Fruit fly (Drosophila melanogaster) whole organism, adult: ENCODE measurements around the gene Or71a.

Experiments
- CG11617 ChIP-seq: fragments of 200-800 bp; sonication (Bioruptor generic); optimal IDR thresholded peaks from 2 replicates; lab custom pipeline; 2017; ENCODE audit warnings: mild to moderate bottlenecking, missing biosample characterization, missing genetic modification reagents, missing genetic modification characterization
- CG12768 ChIP-seq: fragments of 200-800 bp; sonication (Bioruptor generic); optimal IDR thresholded peaks from 2 replicates; lab custom pipeline; 2017; ENCODE audit warnings: missing biosample characterization, missing genetic modification characterization, mild to moderate bottlenecking, moderate library complexity, missing genetic modification reagents
- CG14711 ChIP-seq: fragments of 200-800 bp; sonication (Bioruptor generic); optimal IDR thresholded peaks from 2 replicates; lab custom pipeline; 2018; ENCODE audit warnings: missing biosample characterization, mild to moderate bottlenecking, missing genetic modification characterization, moderate library complexity
- CG1620 ChIP-seq: fragments of 200-800 bp; sonication (Bioruptor generic); optimal IDR thresholded peaks from 2 replicates; lab custom pipeline; 2016; ENCODE audit warnings: missing biosample characterization, missing genetic modification characterization
- CG33017 ChIP-seq: fragments of 200-800 bp; sonication (Bioruptor generic); optimal IDR thresholded peaks from 2 replicates; lab custom pipeline; 2018; ENCODE audit warnings: missing biosample characterization, mild to moderate bottlenecking, missing genetic modification characterization, moderate library complexity
- CG5204 ChIP-seq: fragments of 200-800 bp; sonication (Bioruptor generic); optimal IDR thresholded peaks from 2 replicates; lab custom pipeline; 2016; ENCODE audit warnings: missing biosample characterization, missing genetic modification characterization
- CG7045 ChIP-seq: fragments of 200-800 bp; sonication (Bioruptor generic); optimal IDR thresholded peaks from 2 replicates; lab custom pipeline; 2017; ENCODE audit warnings: missing biosample characterization, mild to moderate bottlenecking, missing genetic modification characterization
- CG7101 ChIP-seq: fragments of 200-800 bp; sonication (Bioruptor generic); optimal IDR thresholded peaks from 2 replicates; lab custom pipeline; 2018; ENCODE audit warnings: missing biosample characterization, mild to moderate bottlenecking, missing genetic modification characterization, moderate library complexity
- Clk ChIP-seq: fragments of 200-800 bp; sonication (Bioruptor generic); optimal IDR thresholded peaks from 2 replicates; lab custom pipeline; 2017; ENCODE audit warnings: missing biosample characterization, missing genetic modification characterization
- Crg-1 ChIP-seq: fragments of 200-800 bp; sonication (Bioruptor generic); optimal IDR thresholded peaks from 2 replicates; lab custom pipeline; 2016; ENCODE audit warnings: missing biosample characterization, missing genetic modification characterization
- Hr96 ChIP-seq: fragments of 200-800 bp; sonication (Bioruptor generic); optimal IDR thresholded peaks from 2 replicates; lab custom pipeline; 2016; ENCODE audit warnings: missing biosample characterization, missing genetic modification characterization
- Mnt ChIP-seq: fragments of 200-800 bp; sonication (Bioruptor generic); optimal IDR thresholded peaks from 2 replicates; lab custom pipeline; 2016; ENCODE audit warnings: missing biosample characterization, mild to moderate bottlenecking, missing genetic modification characterization
- bab1 ChIP-seq: fragments of 200-800 bp; sonication (Bioruptor generic); optimal IDR thresholded peaks from 3 replicates; lab custom pipeline; 2019; ENCODE audit warnings: missing biosample characterization, mild to moderate bottlenecking, missing genetic modification characterization, moderate library complexity
- cic ChIP-seq: fragments of 200-800 bp; sonication (Bioruptor generic); optimal IDR thresholded peaks from 2 replicates; lab custom pipeline; 2017; ENCODE audit warnings: missing biosample characterization, mild to moderate bottlenecking, missing genetic modification characterization, moderate library complexity
- cnc ChIP-seq, 2 experiments: fragments of >200 bp; optimal IDR thresholded peaks; 2 replicates each; lab custom pipeline; 2017
- kay ChIP-seq: fragments of 200-800 bp; sonication (Bioruptor generic); peaks from one replicate; lab custom pipeline; 2016; ENCODE audit warnings: missing biosample characterization, missing genetic modification characterization, borderline replicate concordance
- ovo ChIP-seq: fragments of 200-800 bp; sonication (Bioruptor generic); optimal IDR thresholded peaks from 2 replicates; lab custom pipeline; 2016; ENCODE audit warnings: missing biosample characterization, missing genetic modification characterization
- pad ChIP-seq: fragments of 200-800 bp; sonication (Bioruptor generic); optimal IDR thresholded peaks from 3 replicates; lab custom pipeline; 2017; ENCODE audit warnings: missing biosample characterization, missing genetic modification characterization, mild to moderate bottlenecking, moderate library complexity, missing genetic modification reagents
- tj ChIP-seq: fragments of 200-800 bp; sonication (Bioruptor generic); optimal IDR thresholded peaks from 3 replicates; lab custom pipeline; 2017; ENCODE audit warnings: missing biosample characterization, mild to moderate bottlenecking, missing genetic modification characterization, moderate library complexity
- toe ChIP-seq: fragments of 200-800 bp; sonication (Bioruptor generic); optimal IDR thresholded peaks from 2 replicates; lab custom pipeline; 2016; ENCODE audit warnings: missing biosample characterization, missing genetic modification characterization

Gene Or71a

DNA sequence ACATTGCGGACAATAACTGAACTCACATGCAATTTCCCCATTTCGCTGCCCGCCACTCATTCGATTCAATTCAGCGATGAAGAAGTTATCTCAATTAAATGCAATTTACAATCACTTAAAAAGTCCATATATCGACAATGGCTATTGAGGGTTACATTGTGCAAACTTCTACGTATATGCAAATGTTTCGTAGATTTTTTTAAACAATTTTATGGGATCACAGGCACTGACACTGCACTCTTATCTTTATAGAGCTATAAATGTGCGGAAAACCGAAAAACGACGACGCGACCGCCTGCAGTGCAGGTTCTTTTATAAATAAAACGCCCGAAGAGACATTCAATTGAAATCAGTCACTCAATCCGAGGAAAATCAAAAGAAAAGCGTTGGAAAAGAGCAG is 10.0 kb upstream of the Or71a start:
- TF ChIP-seq kay (peak; percentile 27), toe (no peak)

DNA sequence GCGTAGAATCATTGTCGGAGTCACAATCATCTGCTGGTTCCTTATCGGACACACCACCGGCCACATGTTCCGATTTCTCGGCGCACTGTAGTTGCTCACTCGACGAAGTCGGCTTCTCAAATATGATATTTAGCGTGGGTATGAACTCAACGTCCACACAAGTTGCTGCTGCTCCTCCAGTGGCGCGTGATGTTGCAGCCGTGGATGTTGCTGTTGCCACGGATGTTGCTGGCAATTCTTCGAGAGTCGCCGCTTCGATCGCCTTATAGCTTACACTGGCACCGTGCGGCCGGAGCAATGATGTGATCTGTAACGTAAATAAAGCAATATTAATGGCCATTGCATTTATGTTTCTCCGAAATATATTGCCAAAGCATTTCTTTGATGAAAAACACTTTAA is 6.0 kb upstream of the Or71a start:
- TF ChIP-seq CG1620 (GFP tag; lab: Kevin White, UChicago): no peak
- TF ChIP-seq bab1 (GFP tag; lab: Kevin White, UChicago): no peak
- TF ChIP-seq tj (GFP tag; lab: Kevin White, UChicago): no peak
- TF ChIP-seq ovo: no peak
- TF ChIP-seq pad (GFP tag; lab: Kevin White, UChicago): no peak
- TF ChIP-seq CG12768: no peak
- TF ChIP-seq CG5204 (GFP tag; lab: Kevin White, UChicago): no peak
- TF ChIP-seq cnc (optimal IDR thresholded peaks at IDR 0.05; lab: Kevin White, UChicago): no peak
- no peak for TF ChIP-seq Crg-1 (GFP tag; lab: Kevin White, UChicago)
- TF ChIP-seq Clk (GFP tag; lab: Kevin White, UChicago): no peak
- TF ChIP-seq kay: no peak
- TF ChIP-seq toe: no peak
- TF ChIP-seq CG14711 (tag; lab: Kevin White, UChicago): no peak

DNA sequence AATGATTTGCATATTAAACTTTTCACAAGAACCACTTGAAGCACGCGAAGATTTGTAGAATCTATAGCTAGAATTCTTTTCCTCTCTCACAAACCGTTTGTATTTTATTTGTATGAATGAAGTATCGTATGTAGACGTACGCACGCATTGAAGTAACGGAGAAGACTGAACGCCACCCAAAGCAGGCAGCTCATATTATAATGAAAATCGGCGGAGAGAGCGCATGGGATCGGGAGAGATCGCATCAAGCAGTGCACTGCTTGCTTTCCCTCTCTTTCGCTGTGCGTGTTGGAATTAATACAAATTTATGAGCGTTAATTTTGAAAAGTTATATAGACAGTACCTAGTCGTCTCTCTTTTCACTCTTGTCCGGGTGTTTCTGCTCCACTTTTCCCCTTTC is 1.0 kb upstream of the Or71a start:
- TF ChIP-seq CG1620 (GFP tag; lab: Kevin White, UChicago) (no peak), cic (GFP tag; lab: Kevin White, UChicago) (peak; percentile 26)

DNA sequence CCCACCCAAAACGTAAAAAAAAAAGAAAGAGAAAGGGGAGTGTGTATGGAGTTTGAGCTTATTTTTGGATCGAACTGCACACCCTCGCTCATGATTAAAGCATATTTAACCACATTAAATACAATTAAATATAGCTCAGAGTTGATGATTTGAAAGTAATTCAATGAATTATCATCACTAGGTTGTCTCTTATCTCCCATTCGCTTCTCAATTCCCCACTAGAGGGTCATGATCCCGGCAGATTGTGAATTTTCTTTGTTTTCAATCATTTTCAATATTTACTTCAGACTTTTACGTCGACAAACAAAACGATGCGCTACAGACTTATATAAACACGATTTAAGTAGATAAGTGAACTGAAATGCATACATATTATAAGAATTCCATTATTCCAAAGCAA is 1.9 kb downstream of the Or71a start:
- TF ChIP-seq cnc (optimal IDR thresholded peaks at IDR 0.05; lab: Kevin White, UChicago): no peak
- no peak for TF ChIP-seq toe
- no peak for TF ChIP-seq CG7101 (tag; lab: Kevin White, UChicago)
- TF ChIP-seq CG7045 (GFP tag; lab: Kevin White, UChicago): no peak
- TF ChIP-seq CG5204 (GFP tag; lab: Kevin White, UChicago): no peak
- TF ChIP-seq bab1 (GFP tag; lab: Kevin White, UChicago): no peak
- no peak for TF ChIP-seq Clk (GFP tag; lab: Kevin White, UChicago)
- TF ChIP-seq cic (GFP tag; lab: Kevin White, UChicago): no peak
- TF ChIP-seq ovo: no peak
- no peak for TF ChIP-seq pad (GFP tag; lab: Kevin White, UChicago)
- TF ChIP-seq Crg-1 (GFP tag; lab: Kevin White, UChicago): no peak
- TF ChIP-seq CG11617 (GFP tag; lab: Kevin White, UChicago): no peak
- no peak for TF ChIP-seq CG1620 (GFP tag; lab: Kevin White, UChicago)
- TF ChIP-seq CG12768: no peak

DNA sequence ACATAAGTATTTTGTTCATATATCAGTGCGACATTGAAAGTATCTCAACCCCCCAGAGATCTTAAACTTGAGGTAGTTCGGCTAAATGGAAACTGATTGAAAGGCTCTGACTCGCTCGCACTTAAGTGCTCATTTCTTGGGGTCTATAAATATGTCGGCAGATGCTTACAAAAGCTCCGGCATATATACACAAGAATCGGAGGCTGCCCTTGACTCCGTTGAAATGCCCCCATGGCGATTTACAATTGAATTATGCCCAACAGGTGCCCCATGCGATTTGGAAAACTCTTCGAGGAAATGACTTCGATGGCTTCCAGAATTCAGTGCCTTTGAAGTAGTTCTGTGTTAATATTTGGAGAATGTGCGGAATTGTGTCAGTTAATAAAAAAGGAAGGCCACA is 4.6 kb downstream of the Or71a start:
- TF ChIP-seq CG5204 (GFP tag; lab: Kevin White, UChicago) (no peak), cic (GFP tag; lab: Kevin White, UChicago) (no peak), Crg-1 (GFP tag; lab: Kevin White, UChicago) (no peak), ovo (no peak), pad (GFP tag; lab: Kevin White, UChicago) (no peak), kay (no peak), cnc (optimal IDR thresholded peaks at IDR 0.05; lab: Kevin White, UChicago) (no peak), CG7101 (tag; lab: Kevin White, UChicago) (no peak), Mnt (GFP tag; lab: Kevin White, UChicago) (no peak), Hr96 (GFP tag; lab: Kevin White, UChicago) (no peak), CG12768 (no peak), CG1620 (GFP tag; lab: Kevin White, UChicago) (no peak), bab1 (GFP tag; lab: Kevin White, UChicago) (no peak), toe (no peak), CG11617 (GFP tag; lab: Kevin White, UChicago) (no peak), CG14711 (tag; lab: Kevin White, UChicago) (no peak)

DNA sequence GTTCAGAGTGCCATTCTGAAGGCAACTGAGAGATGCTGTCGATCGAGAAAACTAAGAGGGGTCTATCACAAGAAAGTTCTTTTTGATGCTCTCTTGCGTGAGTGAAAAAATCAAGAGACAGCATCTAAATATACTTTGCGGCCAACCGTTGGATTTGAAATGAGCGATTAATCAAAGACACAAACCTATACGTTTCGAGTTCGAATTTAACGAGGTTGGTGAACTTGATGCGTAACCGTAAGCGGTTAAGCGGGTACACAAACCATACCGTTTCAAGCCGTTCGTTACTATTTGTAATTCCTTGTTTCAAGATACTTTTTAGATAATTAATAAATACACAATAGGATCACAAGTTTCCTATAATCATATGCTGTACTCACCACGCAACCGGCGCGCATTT is 6.1 kb downstream of the Or71a start:
- TF ChIP-seq Mnt (GFP tag; lab: Kevin White, UChicago) (no peak), CG12768 (no peak)

DNA sequence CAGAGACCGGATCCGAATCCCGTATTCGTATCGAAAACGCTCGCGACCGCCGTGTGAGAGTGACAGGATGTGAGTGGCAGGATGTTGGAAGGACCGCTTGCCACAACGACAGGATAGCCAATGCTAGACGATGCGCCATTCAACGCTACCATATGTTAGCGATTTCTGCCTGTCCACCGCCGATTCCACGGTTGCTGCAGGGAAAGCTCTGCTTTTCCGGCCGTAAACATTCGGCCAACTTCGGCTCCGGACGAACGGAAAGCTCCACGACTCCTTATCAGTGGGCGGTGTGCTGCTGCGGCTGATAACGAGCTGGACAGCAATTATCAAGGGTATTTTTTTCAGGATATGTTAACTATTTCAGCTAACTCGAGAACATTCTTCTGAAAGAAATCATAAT is 13.4 kb downstream of the Or71a start, which contains the start of gene Sytbeta:
Gene Sytbeta, minus strand, starts transcription at position 101 of the 400 bp plus-strand sequence.
- TF ChIP-seq pad (GFP tag; lab: Kevin White, UChicago) (no peak), Hr96 (GFP tag; lab: Kevin White, UChicago) (no peak), CG33017 (tag; lab: Kevin White, UChicago) (no peak), cnc (optimal IDR thresholded peaks at IDR 0.05; lab: Kevin White, UChicago) (no peak), CG7101 (tag; lab: Kevin White, UChicago) (no peak), CG5204 (GFP tag; lab: Kevin White, UChicago) (no peak), CG7045 (GFP tag; lab: Kevin White, UChicago) (no peak), toe (no peak), CG11617 (GFP tag; lab: Kevin White, UChicago) (no peak), tj (GFP tag; lab: Kevin White, UChicago) (no peak)

DNA sequence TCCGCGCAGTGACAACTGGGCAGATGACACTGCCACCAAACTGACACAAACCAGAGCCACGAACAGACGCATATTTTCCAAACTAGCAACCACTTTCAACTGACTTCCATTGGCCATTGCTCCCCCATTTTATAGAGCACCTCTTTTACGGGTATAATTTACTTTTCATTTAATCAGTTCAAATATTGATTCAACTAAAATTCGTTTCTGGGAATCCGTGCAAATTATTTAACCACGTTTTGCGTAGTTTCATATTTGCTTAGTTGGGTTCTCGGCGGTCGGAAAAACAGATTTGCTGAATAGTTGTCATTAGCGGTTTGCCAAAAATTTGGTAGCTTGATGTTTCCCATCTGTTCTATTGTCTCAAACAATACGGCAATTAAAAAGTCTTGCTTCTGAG is 16.6 kb downstream of the Or71a start, which contains the start of gene CG13460:
Gene CG13460, minus strand, starts transcription at position 101 of the 400 bp plus-strand sequence.
- TF ChIP-seq CG5204 (GFP tag; lab: Kevin White, UChicago): no peak
